Worm (Caenorhabditis elegans): ENCODE data around the gene glr-8.

Gene glr-8

ce11 chrX:6473698-6474314, 32.0 kb upstream of the glr-8 start, which contains the start of the genes C15B12.4 and C15B12.8:
TSS of gene C15B12.4 (minus strand) at chrX:6473748.
TSS of gene C15B12.8 (plus strand) at chrX:6474264.
- TF ChIP-seq T22C8.4 (GFP tag; IDR thresholded peaks at IDR 0.05) (no peak), cog-1 (tag; optimal IDR thresholded peaks at IDR 0.05) (no peak), flt-1 (GFP tag; IDR thresholded peaks at IDR 0.05) (no peak), ztf-23 (GFP tag; IDR thresholded peaks at IDR 0.05) (no peak), ztf-29 (GFP tag; IDR thresholded peaks at IDR 0.05) (no peak), ref-1 (GFP tag; conservative IDR thresholded peaks at IDR 0.05) (no peak), tab-1 (GFP tag; IDR thresholded peaks at IDR 0.05) (no peak), med-1 (GFP tag; optimal IDR thresholded peaks at IDR 0.05; ENCODE audit: insufficient read depth) (no peak), klf-2 (GFP tag; conservative IDR thresholded peaks at IDR 0.05) (no peak)

ce11 chrX:6476540-6476939, 29.2 kb upstream of the glr-8 start, which contains the start of gene C15B12.1:
TSS of gene C15B12.1 (plus strand) at chrX:6476810.
- TF ChIP-seq med-1 (GFP tag; optimal IDR thresholded peaks at IDR 0.05; ENCODE audit: insufficient read depth) = no peak

- TF ChIP-seq ztf-23 (GFP tag; IDR thresholded peaks at IDR 0.05) = no peak
- no peak for TF ChIP-seq ref-1 (GFP tag; conservative IDR thresholded peaks at IDR 0.05)
- no peak for TF ChIP-seq ztf-29 (GFP tag; IDR thresholded peaks at IDR 0.05)
- no peak for TF ChIP-seq flt-1 (GFP tag; IDR thresholded peaks at IDR 0.05)
- no peak for TF ChIP-seq klf-2 (GFP tag; conservative IDR thresholded peaks at IDR 0.05)
- no peak for TF ChIP-seq tab-1 (GFP tag; IDR thresholded peaks at IDR 0.05)
- TF ChIP-seq cog-1 (tag; optimal IDR thresholded peaks at IDR 0.05) = no peak
- no peak for TF ChIP-seq T22C8.4 (GFP tag; IDR thresholded peaks at IDR 0.05)
- no peak for TF ChIP-seq med-1 (GFP tag; optimal IDR thresholded peaks at IDR 0.05; ENCODE audit: insufficient read depth)
Measured at ce11 chrX:6484780-6485179, 21.0 kb upstream of the glr-8 start, which contains the start of gene gar-1. TSS of gene gar-1 (minus strand) at chrX:6484880.

- TF ChIP-seq ztf-23 (GFP tag; IDR thresholded peaks at IDR 0.05) (no peak), ztf-29 (GFP tag; IDR thresholded peaks at IDR 0.05) (no peak), klf-2 (GFP tag; conservative IDR thresholded peaks at IDR 0.05) (no peak), med-1 (GFP tag; optimal IDR thresholded peaks at IDR 0.05; ENCODE audit: insufficient read depth) (no peak)
Measured at ce11 chrX:6499736-6500135, 6.0 kb upstream of the glr-8 start, which contains the start of gene actl-1. TSS of gene actl-1 (minus strand) at chrX:6499836.

ce11 chrX:6503148-6503547, 2.6 kb upstream of the glr-8 start:
- TF ChIP-seq med-1 (GFP tag; optimal IDR thresholded peaks at IDR 0.05; ENCODE audit: insufficient read depth) = no peak

ce11 chrX:6505008-6505407, 772 bp upstream of the glr-8 start, which contains the start of gene cdf-1:
TSS of gene cdf-1 (minus strand) at chrX:6505143.
- no peak for TF ChIP-seq klf-2 (GFP tag; conservative IDR thresholded peaks at IDR 0.05)
- TF ChIP-seq ref-1 (GFP tag; conservative IDR thresholded peaks at IDR 0.05) = no peak
- TF ChIP-seq T22C8.4 (GFP tag; IDR thresholded peaks at IDR 0.05) = no peak
- no peak for TF ChIP-seq flt-1 (GFP tag; IDR thresholded peaks at IDR 0.05)
- TF ChIP-seq ztf-23 (GFP tag; IDR thresholded peaks at IDR 0.05) = peak; percentile 27; the same call in 1 of the 2 replicates
- TF ChIP-seq ztf-29 (GFP tag; IDR thresholded peaks at IDR 0.05) = no peak
- TF ChIP-seq cog-1 (tag; optimal IDR thresholded peaks at IDR 0.05) = peak; percentile 32

- no peak for TF ChIP-seq ref-1 (GFP tag; conservative IDR thresholded peaks at IDR 0.05)
- no peak for TF ChIP-seq T22C8.4 (GFP tag; IDR thresholded peaks at IDR 0.05)
- no peak for TF ChIP-seq cog-1 (tag; optimal IDR thresholded peaks at IDR 0.05)
- TF ChIP-seq ztf-23 (GFP tag; IDR thresholded peaks at IDR 0.05) = no peak
- TF ChIP-seq flt-1 (GFP tag; IDR thresholded peaks at IDR 0.05) = no peak
- TF ChIP-seq klf-2 (GFP tag; conservative IDR thresholded peaks at IDR 0.05) = no peak
- no peak for TF ChIP-seq tab-1 (GFP tag; IDR thresholded peaks at IDR 0.05)
- TF ChIP-seq ztf-29 (GFP tag; IDR thresholded peaks at IDR 0.05) = no peak
- TF ChIP-seq med-1 (GFP tag; optimal IDR thresholded peaks at IDR 0.05; ENCODE audit: insufficient read depth) = no peak
Measured at ce11 chrX:6507734-6508133, 2.0 kb downstream of the glr-8 start.

ce11 chrX:6509813-6510212, 4.0 kb downstream of the glr-8 start:
- no peak for TF ChIP-seq ref-1 (GFP tag; conservative IDR thresholded peaks at IDR 0.05)
- no peak for TF ChIP-seq ztf-23 (GFP tag; IDR thresholded peaks at IDR 0.05)
- TF ChIP-seq tab-1 (GFP tag; IDR thresholded peaks at IDR 0.05) = no peak
- no peak for TF ChIP-seq klf-2 (GFP tag; conservative IDR thresholded peaks at IDR 0.05)
- no peak for TF ChIP-seq flt-1 (GFP tag; IDR thresholded peaks at IDR 0.05)
- no peak for TF ChIP-seq cog-1 (tag; optimal IDR thresholded peaks at IDR 0.05)
- TF ChIP-seq ztf-29 (GFP tag; IDR thresholded peaks at IDR 0.05) = no peak
- no peak for TF ChIP-seq T22C8.4 (GFP tag; IDR thresholded peaks at IDR 0.05)
- no peak for TF ChIP-seq med-1 (GFP tag; optimal IDR thresholded peaks at IDR 0.05; ENCODE audit: insufficient read depth)

ce11 chrX:6510627-6511026, 4.8 kb downstream of the glr-8 start, which contains the start of gene ttr-36:
TSS of gene ttr-36 (plus strand) at chrX:6510927.
- no peak for TF ChIP-seq ref-1 (GFP tag; conservative IDR thresholded peaks at IDR 0.05)
- TF ChIP-seq med-1 (GFP tag; optimal IDR thresholded peaks at IDR 0.05; ENCODE audit: insufficient read depth) = no peak
- no peak for TF ChIP-seq ztf-29 (GFP tag; IDR thresholded peaks at IDR 0.05)
- no peak for TF ChIP-seq flt-1 (GFP tag; IDR thresholded peaks at IDR 0.05)
- no peak for TF ChIP-seq T22C8.4 (GFP tag; IDR thresholded peaks at IDR 0.05)
- TF ChIP-seq tab-1 (GFP tag; IDR thresholded peaks at IDR 0.05) = no peak
- no peak for TF ChIP-seq cog-1 (tag; optimal IDR thresholded peaks at IDR 0.05)
- no peak for TF ChIP-seq klf-2 (GFP tag; conservative IDR thresholded peaks at IDR 0.05)
- no peak for TF ChIP-seq ztf-23 (GFP tag; IDR thresholded peaks at IDR 0.05)

- TF ChIP-seq klf-2 (GFP tag; conservative IDR thresholded peaks at IDR 0.05) = no peak
- no peak for TF ChIP-seq med-1 (GFP tag; optimal IDR thresholded peaks at IDR 0.05; ENCODE audit: insufficient read depth)
- no peak for TF ChIP-seq ztf-29 (GFP tag; IDR thresholded peaks at IDR 0.05)
- no peak for TF ChIP-seq cog-1 (tag; optimal IDR thresholded peaks at IDR 0.05)
- no peak for TF ChIP-seq flt-1 (GFP tag; IDR thresholded peaks at IDR 0.05)
- no peak for TF ChIP-seq tab-1 (GFP tag; IDR thresholded peaks at IDR 0.05)
- TF ChIP-seq T22C8.4 (GFP tag; IDR thresholded peaks at IDR 0.05) = no peak
- TF ChIP-seq ref-1 (GFP tag; conservative IDR thresholded peaks at IDR 0.05) = no peak
- no peak for TF ChIP-seq ztf-23 (GFP tag; IDR thresholded peaks at IDR 0.05)
Measured at ce11 chrX:6511985-6512384, 6.2 kb downstream of the glr-8 start, which contains the start of gene ttr-35. TSS of gene ttr-35 (plus strand) at chrX:6512285.
